Comparison of ENCODE assay signal across 6 worm cellular contexts in genomic region chrIV:1711029-1711489, ce11.
TF ChIP-seq lines count a peak whose summit lies in the region.

Gene rpi-2 (plus strand): TSS chrIV:1711262.

TF ChIP-seq in whole organism, L1 larva, 84 proteins besides CTCF, POLR2A, EP300 and RAD21 (continued from another document and continues in another):
- no peak for TF ChIP-seq tlp-1 (tag; optimal IDR thresholded peaks at IDR 0.05; lab: Kevin White, UChicago)
- TF ChIP-seq nhr-85 (tag; lab: Kevin White, UChicago) = peak; percentile 67
- no peak for TF ChIP-seq lin-39 (tag; optimal IDR thresholded peaks at IDR 0.05; lab: Kevin White, UChicago)
- no peak for TF ChIP-seq alr-1 (tag; optimal IDR thresholded peaks at IDR 0.05; lab: Kevin White, UChicago; ENCODE audit: borderline replicate concordance)
- no peak for TF ChIP-seq rnt-1 (tag; optimal IDR thresholded peaks at IDR 0.05; lab: Kevin White, UChicago)
- TF ChIP-seq swsn-7 (tag; optimal IDR thresholded peaks at IDR 0.05; lab: Kevin White, UChicago) = peak; percentile 29
- peak; percentile 79 for TF ChIP-seq fkh-8 (tag; optimal IDR thresholded peaks at IDR 0.05; lab: Kevin White, UChicago)
- 0 out of 2 replicates have a peak, but pooled peaks have one; percentile 14 for TF ChIP-seq nhr-19 (GFP tag; conservative IDR thresholded peaks at IDR 0.05; lab: Robert Waterston, UW)
- TF ChIP-seq unc-86 (tag; optimal IDR thresholded peaks at IDR 0.05; lab: Kevin White, UChicago) = peak; percentile 26
- TF ChIP-seq C04F5.9 (tag; optimal IDR thresholded peaks at IDR 0.05; lab: Kevin White, UChicago) = no peak
- peak; percentile 0 for TF ChIP-seq fos-1 (tag; optimal IDR thresholded peaks at IDR 0.05; lab: Kevin White, UChicago)
- no peak for TF ChIP-seq unc-30 (tag; optimal IDR thresholded peaks at IDR 0.05; lab: Kevin White, UChicago)
- TF ChIP-seq aha-1 (tag; optimal IDR thresholded peaks at IDR 0.05; lab: Kevin White, UChicago) = no peak
- no peak for TF ChIP-seq C34B4.2 (tag; optimal IDR thresholded peaks at IDR 0.05; lab: Kevin White, UChicago)
- no peak for TF ChIP-seq nhr-11 (tag; optimal IDR thresholded peaks at IDR 0.05; lab: Kevin White, UChicago)
- TF ChIP-seq nhr-20 (tag; optimal IDR thresholded peaks at IDR 0.05; lab: Kevin White, UChicago) = peak; percentile 43
- TF ChIP-seq efl-1 (optimal IDR thresholded peaks at IDR 0.05; lab: Kevin White, UChicago) = peak in 1 of 2 experiments; percentile 22
- peak in 1 of 2 experiments; percentile 60 for TF ChIP-seq efl-1 (GFP tag; optimal IDR thresholded peaks at IDR 0.05 in 1 of 2; lab: Kevin White, UChicago)
- TF ChIP-seq efl-3 (GFP tag; optimal IDR thresholded peaks at IDR 0.05; lab: Kevin White, UChicago) = no peak
- TF ChIP-seq nhr-77 (tag; optimal IDR thresholded peaks at IDR 0.05; lab: Kevin White, UChicago) = peak; percentile 1
- TF ChIP-seq aly-2 (tag; optimal IDR thresholded peaks at IDR 0.05; lab: Kevin White, UChicago) = no peak
- peak; percentile 43 for TF ChIP-seq snu-23 (GFP tag; optimal IDR thresholded peaks at IDR 0.05; lab: Kevin White, UChicago)

TF ChIP-seq in whole organism, L2 larva, 48 proteins besides CTCF, POLR2A, EP300 and RAD21 (continued from another document):
- TF ChIP-seq unc-39 (tag; optimal IDR thresholded peaks at IDR 0.05; lab: Kevin White, UChicago) (no peak), sma-9 (GFP tag; optimal IDR thresholded peaks at IDR 0.05; lab: Kevin White, UChicago) (no peak), sma-9 (tag; optimal IDR thresholded peaks at IDR 0.05; lab: Kevin White, UChicago) (no peak), nhr-23 (tag; optimal IDR thresholded peaks at IDR 0.05; lab: Kevin White, UChicago) (no peak), ztf-4 (tag; optimal IDR thresholded peaks at IDR 0.05; lab: Kevin White, UChicago) (no peak), mdl-1 (tag; optimal IDR thresholded peaks at IDR 0.05; lab: Kevin White, UChicago) (no peak), peb-1 (tag; optimal IDR thresholded peaks at IDR 0.05; lab: Kevin White, UChicago) (no peak), unc-62 (GFP tag; optimal IDR thresholded peaks at IDR 0.05; lab: Kevin White, UChicago) (no peak), nhr-25 (tag; optimal IDR thresholded peaks at IDR 0.05; lab: Kevin White, UChicago) (peak; percentile 22), ztf-11 (tag; optimal IDR thresholded peaks at IDR 0.05; lab: Kevin White, UChicago) (no peak), nhr-21 (tag; optimal IDR thresholded peaks at IDR 0.05; lab: Kevin White, UChicago) (no peak), ztf-1 (GFP tag; conservative IDR thresholded peaks at IDR 0.05; lab: Robert Waterston, UW) (no peak), gmeb-1 (tag; optimal IDR thresholded peaks at IDR 0.05; lab: Kevin White, UChicago) (no peak), R02D3.7 (tag; optimal IDR thresholded peaks at IDR 0.05; lab: Kevin White, UChicago) (no peak), Y55F3AM.14 (GFP tag; optimal IDR thresholded peaks at IDR 0.05; lab: Kevin White, UChicago) (no peak), zag-1 (tag; optimal IDR thresholded peaks at IDR 0.05; lab: Kevin White, UChicago) (no peak)
TF ChIP-seq in whole organism, L2 larva: peak in this region for 4.

TF ChIP-seq in whole organism, L3 larva, 47 proteins besides CTCF, POLR2A, EP300 and RAD21 (continued from another document):
- TF ChIP-seq lsy-12 (tag; optimal IDR thresholded peaks at IDR 0.05; lab: Kevin White, UChicago) (no peak), nhr-25 (tag; optimal IDR thresholded peaks at IDR 0.05; lab: Kevin White, UChicago) (no peak), ceh-9 (tag; optimal IDR thresholded peaks at IDR 0.05; lab: Kevin White, UChicago) (no peak), hmg-11 (tag; optimal IDR thresholded peaks at IDR 0.05; lab: Kevin White, UChicago) (peak; percentile 37), ama-1 (optimal IDR thresholded peaks at IDR 0.05; lab: Kevin White, UChicago) (peak; percentile 84), zag-1 (tag; optimal IDR thresholded peaks at IDR 0.05; lab: Kevin White, UChicago) (no peak), nhr-43 (tag; optimal IDR thresholded peaks at IDR 0.05; lab: Kevin White, UChicago; ENCODE audit: poor library complexity, severe bottlenecking) (peak; percentile 55), elt-2 (tag; optimal IDR thresholded peaks at IDR 0.05; lab: Kevin White, UChicago) (peak; percentile 23), eor-1 (tag; optimal IDR thresholded peaks at IDR 0.05; lab: Kevin White, UChicago) (no peak), unc-39 (tag; optimal IDR thresholded peaks at IDR 0.05; lab: Kevin White, UChicago) (no peak), nhr-12 (tag; optimal IDR thresholded peaks at IDR 0.05; lab: Kevin White, UChicago) (no peak), R02D3.7 (tag; optimal IDR thresholded peaks at IDR 0.05; lab: Kevin White, UChicago) (no peak), pqm-1 (tag; optimal IDR thresholded peaks at IDR 0.05; lab: Kevin White, UChicago) (no peak), jun-1 (tag; optimal IDR thresholded peaks at IDR 0.05; lab: Kevin White, UChicago) (no peak), sea-2 (GFP tag; optimal IDR thresholded peaks at IDR 0.05; lab: Kevin White, UChicago) (no peak), elt-1 (tag; optimal IDR thresholded peaks at IDR 0.05; lab: Kevin White, UChicago) (no peak), nhr-76 (tag; optimal IDR thresholded peaks at IDR 0.05; lab: Kevin White, UChicago) (no peak), lin-39 (tag; optimal IDR thresholded peaks at IDR 0.05; lab: Kevin White, UChicago) (no peak), ZK546.5 (tag; optimal IDR thresholded peaks at IDR 0.05; lab: Kevin White, UChicago) (no peak), daf-12 (tag; optimal IDR thresholded peaks at IDR 0.05; lab: Kevin White, UChicago) (no peak), fkh-2 (tag; optimal IDR thresholded peaks at IDR 0.05; lab: Kevin White, UChicago) (no peak), skn-1 (tag; optimal IDR thresholded peaks at IDR 0.05; lab: Kevin White, UChicago) (no peak), aly-2 (tag; optimal IDR thresholded peaks at IDR 0.05; lab: Kevin White, UChicago) (peak; percentile 70), elt-3 (tag; optimal IDR thresholded peaks at IDR 0.05; lab: Kevin White, UChicago) (no peak)

TF ChIP-seq in whole organism, L4 larva, 104 proteins besides CTCF, POLR2A, EP300 and RAD21 (continued from another document and continues in another):
- TF ChIP-seq dmd-6 (GFP tag; IDR thresholded peaks at IDR 0.05; lab: Robert Waterston, UW) = peak; percentile 38
- peak; percentile 70 for TF ChIP-seq lim-7 (GFP tag; IDR thresholded peaks at IDR 0.05; lab: Robert Waterston, UW)
- TF ChIP-seq spr-3 (GFP tag; optimal IDR thresholded peaks at IDR 0.05; lab: Kevin White, UChicago) = peak; percentile 41
- peak; percentile 94 for TF ChIP-seq arid-1 (GFP tag; conservative IDR thresholded peaks at IDR 0.05; lab: Robert Waterston, UW)
- TF ChIP-seq Y48G9A.11 (GFP tag; IDR thresholded peaks at IDR 0.05; lab: Robert Waterston, UW) = peak; percentile 82
- 0 out of 2 replicates have a peak, but pooled peaks have one; percentile 23 for TF ChIP-seq vab-7 (GFP tag; IDR thresholded peaks at IDR 0.05; lab: Robert Waterston, UW)
- peak; percentile 84 for TF ChIP-seq Y105C5A.15 (GFP tag; IDR thresholded peaks at IDR 0.05; lab: Robert Waterston, UW)
- TF ChIP-seq mep-1 (tag; optimal IDR thresholded peaks at IDR 0.05; lab: Kevin White, UChicago) = peak; percentile 13
- TF ChIP-seq mxl-2 (GFP tag; conservative IDR thresholded peaks at IDR 0.05; lab: Robert Waterston, UW) = 0 out of 2 replicates have a peak, but pooled peaks have one; percentile 37
- peak; percentile 64; the same call in 1 of the 2 replicates for TF ChIP-seq dmd-9 (GFP tag; IDR thresholded peaks at IDR 0.05; lab: Robert Waterston, UW)
- TF ChIP-seq unc-130 (GFP tag; optimal IDR thresholded peaks at IDR 0.05; lab: Kevin White, UChicago) = peak; percentile 53
- TF ChIP-seq mdl-1 (tag; optimal IDR thresholded peaks at IDR 0.05; lab: Kevin White, UChicago) = no peak
- TF ChIP-seq lin-1 (GFP tag; IDR thresholded peaks at IDR 0.05; lab: Robert Waterston, UW) = peak; percentile 63; the same call in 1 of the 2 replicates
- peak in 1 of 2 experiments; percentile 80; a peak in 1 of 4 replicates for TF ChIP-seq madf-5 (GFP tag; IDR thresholded peaks at IDR 0.05; lab: Robert Waterston, UW)
- peak; percentile 86 for TF ChIP-seq snpc-1.2 (GFP tag; IDR thresholded peaks at IDR 0.05; lab: Robert Waterston, UW)
- peak; percentile 22 for TF ChIP-seq nhr-102 (tag; optimal IDR thresholded peaks at IDR 0.05; lab: Kevin White, UChicago)
- 0 out of 2 replicates have a peak, but pooled peaks have one; percentile 16 for TF ChIP-seq nhr-41 (GFP tag; IDR thresholded peaks at IDR 0.05; lab: Robert Waterston, UW)
- TF ChIP-seq ama-1 (optimal IDR thresholded peaks at IDR 0.05; lab: Kevin White, UChicago) = peak; percentile 87
- TF ChIP-seq ZK546.5 (tag; optimal IDR thresholded peaks at IDR 0.05; lab: Kevin White, UChicago) = peak in 1 of 2 experiments; percentile 46
- TF ChIP-seq unc-39 (tag; optimal IDR thresholded peaks at IDR 0.05; lab: Kevin White, UChicago) = no peak
- TF ChIP-seq dve-1 (tag; optimal IDR thresholded peaks at IDR 0.05; lab: Kevin White, UChicago; ENCODE audit: insufficient read depth) = no peak
- TF ChIP-seq lin-29 (GFP tag; IDR thresholded peaks at IDR 0.05; lab: Robert Waterston, UW) = 0 out of 2 replicates have a peak, but pooled peaks have one; percentile 19
- TF ChIP-seq ZK337.2 (GFP tag; IDR thresholded peaks at IDR 0.05; lab: Robert Waterston, UW) = no peak
- no peak for TF ChIP-seq attf-4 (tag; optimal IDR thresholded peaks at IDR 0.05; lab: Kevin White, UChicago)

TF ChIP-seq in whole organism, early embryonic, 17 proteins besides CTCF, POLR2A, EP300 and RAD21 (continued from another document):
- no peak for TF ChIP-seq aly-1 (tag; optimal IDR thresholded peaks at IDR 0.05; lab: Kevin White, UChicago)

TF ChIP-seq in whole organism, young adult, 124 proteins besides CTCF, POLR2A, EP300 and RAD21 (continued from another document and continues in another):
- TF ChIP-seq let-607 (tag; optimal IDR thresholded peaks at IDR 0.05; lab: Kevin White, UChicago) = no peak
- peak; percentile 83 for TF ChIP-seq pbrm-1 (GFP tag; IDR thresholded peaks at IDR 0.05; lab: Robert Waterston, UW)
- no peak for TF ChIP-seq lag-1 (GFP tag; IDR thresholded peaks at IDR 0.05; lab: Robert Waterston, UW)
- TF ChIP-seq ztf-18 (tag; optimal IDR thresholded peaks at IDR 0.05; lab: Kevin White, UChicago) = peak; percentile 58
- TF ChIP-seq hmg-1.2 (GFP tag; IDR thresholded peaks at IDR 0.05; lab: Robert Waterston, UW) = peak; percentile 59
- peak; percentile 93 for TF ChIP-seq madf-3 (GFP tag; IDR thresholded peaks at IDR 0.05; lab: Robert Waterston, UW)
- no peak for TF ChIP-seq sptf-2 (GFP tag; optimal IDR thresholded peaks at IDR 0.05; lab: Kevin White, UChicago)
- no peak for TF ChIP-seq nhr-80 (tag; optimal IDR thresholded peaks at IDR 0.05; lab: Kevin White, UChicago)
- peak; percentile 34 for TF ChIP-seq ets-4 (GFP tag; optimal IDR thresholded peaks at IDR 0.05; lab: Kevin White, UChicago)
- TF ChIP-seq dpff-1 (tag; optimal IDR thresholded peaks at IDR 0.05; lab: Kevin White, UChicago) = peak; percentile 86
- peak; percentile 60 for TF ChIP-seq mes-4 (tag; optimal IDR thresholded peaks at IDR 0.05; lab: Kevin White, UChicago)
- TF ChIP-seq ceh-58 (GFP tag; IDR thresholded peaks at IDR 0.05; lab: Robert Waterston, UW) = peak; percentile 97; the same call in 1 of the 2 replicates
- TF ChIP-seq madf-6 (GFP tag; IDR thresholded peaks at IDR 0.05; lab: Robert Waterston, UW) = peak; percentile 88
- TF ChIP-seq B0261.1 (tag; optimal IDR thresholded peaks at IDR 0.05; lab: Kevin White, UChicago) = peak; percentile 21
- no peak for TF ChIP-seq cebp-1 (GFP tag; IDR thresholded peaks at IDR 0.05; lab: Robert Waterston, UW)
- TF ChIP-seq cebp-1 (tag; optimal IDR thresholded peaks at IDR 0.05; lab: Kevin White, UChicago) = peak; percentile 74
- no peak for TF ChIP-seq snpc-1.3 (tag; optimal IDR thresholded peaks at IDR 0.05; lab: Kevin White, UChicago; ENCODE audit: insufficient read depth)
- TF ChIP-seq hsf-1 (GFP tag; IDR thresholded peaks at IDR 0.05; lab: Robert Waterston, UW) = peak; percentile 86
- peak; percentile 94 for TF ChIP-seq F10E7.11 (tag; optimal IDR thresholded peaks at IDR 0.05; lab: Kevin White, UChicago)
- no peak for TF ChIP-seq madf-10 (tag; optimal IDR thresholded peaks at IDR 0.05; lab: Kevin White, UChicago)
- peak; percentile 67; the same call in 1 of the 2 replicates for TF ChIP-seq K11D2.4 (GFP tag; IDR thresholded peaks at IDR 0.05; lab: Robert Waterston, UW)
- peak; percentile 97 for TF ChIP-seq athp-1 (tag; optimal IDR thresholded peaks at IDR 0.05; lab: Kevin White, UChicago)
- TF ChIP-seq ZK185.1 (tag; optimal IDR thresholded peaks at IDR 0.05; lab: Kevin White, UChicago; ENCODE audit: poor library complexity, severe bottlenecking) = no peak
- no peak for TF ChIP-seq egrh-3 (GFP tag; IDR thresholded peaks at IDR 0.05; lab: Robert Waterston, UW)
- peak; percentile 82 for TF ChIP-seq dox-1 (GFP tag; IDR thresholded peaks at IDR 0.05; lab: Robert Waterston, UW)
- peak; percentile 57; the same call in 1 of the 2 replicates for TF ChIP-seq ztf-28 (GFP tag; IDR thresholded peaks at IDR 0.05; lab: Robert Waterston, UW)
- TF ChIP-seq bed-1 (GFP tag; IDR thresholded peaks at IDR 0.05; lab: Robert Waterston, UW) = peak; percentile 85; the same call in 1 of the 2 replicates
- no peak for TF ChIP-seq Y67H2A.10 (GFP tag; conservative IDR thresholded peaks at IDR 0.05; lab: Robert Waterston, UW)
- peak; percentile 81 for TF ChIP-seq rcor-1 (GFP tag; IDR thresholded peaks at IDR 0.05; lab: Robert Waterston, UW)
- peak; percentile 83 for TF ChIP-seq ceh-79 (tag; optimal IDR thresholded peaks at IDR 0.05; lab: Kevin White, UChicago)
- no peak for TF ChIP-seq mel-28 (tag; optimal IDR thresholded peaks at IDR 0.05; lab: Kevin White, UChicago; ENCODE audit: borderline replicate concordance)
- peak; percentile 92 for TF ChIP-seq tlf-1 (GFP tag; optimal IDR thresholded peaks at IDR 0.05; lab: Kevin White, UChicago)
- peak; percentile 60 for TF ChIP-seq D2030.7 (GFP tag; IDR thresholded peaks at IDR 0.05; lab: Robert Waterston, UW)
- TF ChIP-seq rec-8 (tag; optimal IDR thresholded peaks at IDR 0.05; lab: Kevin White, UChicago) = peak; percentile 40 to 50
- TF ChIP-seq nhr-120 (GFP tag; IDR thresholded peaks at IDR 0.05; lab: Robert Waterston, UW) = 0 out of 2 replicates have a peak, but pooled peaks have one; percentile 75
- TF ChIP-seq ztf-6 (GFP tag; IDR thresholded peaks at IDR 0.05; lab: Robert Waterston, UW) = no peak
- peak; percentile 62 for TF ChIP-seq nhr-27 (tag; optimal IDR thresholded peaks at IDR 0.05; lab: Kevin White, UChicago)
- no peak for TF ChIP-seq F57C9.4 (tag; optimal IDR thresholded peaks at IDR 0.05; lab: Kevin White, UChicago)
- TF ChIP-seq ama-1 (optimal IDR thresholded peaks at IDR 0.05; lab: Kevin White, UChicago) = no peak
- peak; percentile 49 to 50 for TF ChIP-seq ama-1 (GFP tag; optimal IDR thresholded peaks at IDR 0.05; lab: Kevin White, UChicago)
- peak; percentile 97 for TF ChIP-seq B0336.3 (GFP tag; IDR thresholded peaks at IDR 0.05; lab: Robert Waterston, UW)
- TF ChIP-seq attf-3 (GFP tag; conservative IDR thresholded peaks at IDR 0.05; lab: Robert Waterston, UW) = peak; percentile 54; the same call in 1 of the 2 replicates
- 0 out of 2 replicates have a peak, but pooled peaks have one; percentile 70 for TF ChIP-seq hlh-26 (GFP tag; conservative IDR thresholded peaks at IDR 0.05; lab: Robert Waterston, UW)
- peak; percentile 78 for TF ChIP-seq atf-7 (tag; optimal IDR thresholded peaks at IDR 0.05; lab: Kevin White, UChicago)
- TF ChIP-seq aptf-3 (GFP tag; IDR thresholded peaks at IDR 0.05; lab: Robert Waterston, UW) = peak; percentile 91
- no peak for TF ChIP-seq ztf-22 (GFP tag; optimal IDR thresholded peaks at IDR 0.05; lab: Kevin White, UChicago)
- peak; percentile 51 for TF ChIP-seq madf-8 (GFP tag; conservative IDR thresholded peaks at IDR 0.05; lab: Robert Waterston, UW)
- no peak for TF ChIP-seq ztf-25 (GFP tag; IDR thresholded peaks at IDR 0.05; lab: Robert Waterston, UW)
- TF ChIP-seq nhr-179 (tag; optimal IDR thresholded peaks at IDR 0.05; lab: Kevin White, UChicago) = no peak
- TF ChIP-seq Y95B8A.8 (GFP tag; IDR thresholded peaks at IDR 0.05; lab: Robert Waterston, UW) = peak; percentile 92
- peak; percentile 98 for TF ChIP-seq Y79H2A.3 (GFP tag; conservative IDR thresholded peaks at IDR 0.05; lab: Robert Waterston, UW)
- TF ChIP-seq F22D6.2 (tag; optimal IDR thresholded peaks at IDR 0.05; lab: Kevin White, UChicago) = no peak
- TF ChIP-seq zim-3 (tag; optimal IDR thresholded peaks at IDR 0.05; lab: Kevin White, UChicago) = peak; percentile 92
- TF ChIP-seq T07F8.4 (tag; optimal IDR thresholded peaks at IDR 0.05; lab: Kevin White, UChicago) = peak; percentile 71
